Fruit fly (Drosophila melanogaster): Measurements from ENCODE around the gene CG15369.

CG15369 gene

dm6 chrX:9224423-9224822, 7.8 kb downstream of the CG15369 start:
- TF ChIP-seq lola (GFP tag; optimal IDR thresholded peaks at IDR 0.05), result no peak
- TF ChIP-seq dl (GFP tag; optimal IDR thresholded peaks at IDR 0.05; ENCODE audit: insufficient read depth in 1 of 2, partially characterized antibody in 2 of 2), result no peak
- no peak for TF ChIP-seq Abd-B (GFP tag; optimal IDR thresholded peaks at IDR 0.05)
- no peak for TF ChIP-seq tai (GFP tag; optimal IDR thresholded peaks at IDR 0.05)
- no peak for TF ChIP-seq dsf (GFP tag; optimal IDR thresholded peaks at IDR 0.05; ENCODE audit: borderline replicate concordance)
- no peak for TF ChIP-seq N (GFP tag; optimal IDR thresholded peaks at IDR 0.05)
- no peak for TF ChIP-seq fru (GFP tag; optimal IDR thresholded peaks at IDR 0.05)
- no peak for TF ChIP-seq woc (GFP tag; optimal IDR thresholded peaks at IDR 0.05)
- TF ChIP-seq CG32264 (GFP tag; optimal IDR thresholded peaks at IDR 0.05), result no peak

dm6 chrX:9225137-9225536, 8.5 kb downstream of the CG15369 start, which contains the start of gene CG15370:
CG15370 (plus strand) TSS chrX:9225437.
- TF ChIP-seq sv (GFP tag; optimal IDR thresholded peaks at IDR 0.05) (no peak), N (GFP tag; optimal IDR thresholded peaks at IDR 0.05) (no peak), Vsx2 (GFP tag; optimal IDR thresholded peaks at IDR 0.05; ENCODE audit: partially characterized antibody) (no peak), dmrt93B (GFP tag; optimal IDR thresholded peaks at IDR 0.05) (no peak)

- TF ChIP-seq CG32264 (GFP tag; optimal IDR thresholded peaks at IDR 0.05) (no peak), Dif (GFP tag; optimal IDR thresholded peaks at IDR 0.05; ENCODE audit: partially characterized antibody) (no peak), OdsH (GFP tag; optimal IDR thresholded peaks at IDR 0.05) (no peak), sage (GFP tag; optimal IDR thresholded peaks at IDR 0.05) (no peak), tai (GFP tag; optimal IDR thresholded peaks at IDR 0.05) (no peak), HLH106 (tag; optimal IDR thresholded peaks at IDR 0.05) (no peak), psq (GFP tag; optimal IDR thresholded peaks at IDR 0.05) (no peak), Myc (optimal IDR thresholded peaks at IDR 0.05) (no peak), CrebA (GFP tag; optimal IDR thresholded peaks at IDR 0.05; ENCODE audit: borderline replicate concordance) (no peak), N (GFP tag; optimal IDR thresholded peaks at IDR 0.05) (no peak), fru (GFP tag; optimal IDR thresholded peaks at IDR 0.05) (no peak), sv (GFP tag; optimal IDR thresholded peaks at IDR 0.05) (no peak), Rel (GFP tag; optimal IDR thresholded peaks at IDR 0.05) (no peak), Rel (tag; optimal IDR thresholded peaks at IDR 0.05) (no peak), Hr78 (GFP tag; optimal IDR thresholded peaks at IDR 0.05) (no peak), dsf (GFP tag; optimal IDR thresholded peaks at IDR 0.05; ENCODE audit: borderline replicate concordance) (no peak), dmrt93B (GFP tag; optimal IDR thresholded peaks at IDR 0.05) (no peak), usp (GFP tag; optimal IDR thresholded peaks at IDR 0.05) (no peak), CG9705 (GFP tag; optimal IDR thresholded peaks at IDR 0.05) (no peak), foxo (GFP tag; optimal IDR thresholded peaks at IDR 0.05) (no peak), GATAd (GFP tag; optimal IDR thresholded peaks at IDR 0.05) (no peak)
Observed at dm6 chrX:9226837-9227236, 10.2 kb downstream of the CG15369 start, which contains the start of gene Gr8a. Gr8a (plus strand) TSS chrX:9227137.

dm6 chrX:9232199-9232598, 15.5 kb downstream of the CG15369 start, which contains the start of gene CG12121:
CG12121 (minus strand) TSS chrX:9232378.
- TF ChIP-seq Vsx2 (GFP tag; optimal IDR thresholded peaks at IDR 0.05; ENCODE audit: partially characterized antibody) (peak; percentile 71), Rel (GFP tag; optimal IDR thresholded peaks at IDR 0.05) (no peak), Rel (tag; optimal IDR thresholded peaks at IDR 0.05) (peak; percentile 94), CrebA (GFP tag; optimal IDR thresholded peaks at IDR 0.05; ENCODE audit: borderline replicate concordance) (no peak)

- TF ChIP-seq dmrt93B (GFP tag; optimal IDR thresholded peaks at IDR 0.05) (no peak), Dfd (GFP tag; optimal IDR thresholded peaks at IDR 0.05) (no peak), usp (GFP tag; optimal IDR thresholded peaks at IDR 0.05) (no peak), Vsx2 (GFP tag; optimal IDR thresholded peaks at IDR 0.05; ENCODE audit: partially characterized antibody) (no peak), Hr83 (GFP tag; optimal IDR thresholded peaks at IDR 0.05; ENCODE audit: poor library complexity, severe bottlenecking) (no peak), CG32264 (GFP tag; optimal IDR thresholded peaks at IDR 0.05) (no peak), Hnf4 (GFP tag; optimal IDR thresholded peaks at IDR 0.05) (no peak), h (GFP tag; optimal IDR thresholded peaks at IDR 0.05) (no peak)
Observed at dm6 chrX:9236485-9236884, 19.8 kb downstream of the CG15369 start, which contains the start of gene Ir8a. Ir8a (minus strand) TSS chrX:9236585.
